1 fruit fly cellular context compared by ENCODE assay signal in genomic region chr3R:17401289-17401752, dm6.
TF ChIP-seq lines count a peak whose summit lies in the region.

No protein-coding gene starts in this region.

TF ChIP-seq in whole organism, embryonic, 481 proteins besides CTCF, POLR2A, EP300 and RAD21 (continued from another document and continues in another):
- TF ChIP-seq al (GFP tag; IDR thresholded peaks at IDR 0.05; lab: Robert Waterston, UW): peak; percentile 62; the same call in 1 of the 2 replicates
- peak; percentile 3 for TF ChIP-seq BtbVII (GFP tag; optimal IDR thresholded peaks at IDR 0.05; lab: Kevin White, UChicago)
- TF ChIP-seq HLH54F (GFP tag; optimal IDR thresholded peaks at IDR 0.05; lab: Kevin White, UChicago): peak; percentile 60
- TF ChIP-seq repo (GFP tag; optimal IDR thresholded peaks at IDR 0.05; lab: Kevin White, UChicago): no peak
- TF ChIP-seq CG10654 (GFP tag; optimal IDR thresholded peaks at IDR 0.05; lab: Kevin White, UChicago): no peak
- peak; percentile 12 for TF ChIP-seq Mad (GFP tag; optimal IDR thresholded peaks at IDR 0.05; lab: Kevin White, UChicago)
- peak in 1 of 2 experiments; percentile 12 for TF ChIP-seq crp (GFP tag; optimal IDR thresholded peaks at IDR 0.05; lab: Kevin White, UChicago)
- TF ChIP-seq exex (tag; optimal IDR thresholded peaks at IDR 0.05; lab: Kevin White, UChicago): peak; percentile 56
- TF ChIP-seq lov (optimal IDR thresholded peaks at IDR 0.05; lab: Kevin White, UChicago): no peak
- TF ChIP-seq lov (GFP tag; IDR thresholded peaks at IDR 0.05; lab: Robert Waterston, UW): no peak
- no peak for TF ChIP-seq Doc2 (GFP tag; IDR thresholded peaks at IDR 0.05; lab: Robert Waterston, UW)
- TF ChIP-seq CG15011 (GFP tag; optimal IDR thresholded peaks at IDR 0.05; lab: Kevin White, UChicago): no peak
- TF ChIP-seq Xrp1 (GFP tag; IDR thresholded peaks at IDR 0.05; lab: Robert Waterston, UW): peak; percentile 17; the same call in 1 of the 2 replicates
- peak; percentile 49 for TF ChIP-seq unpg (GFP tag; optimal IDR thresholded peaks at IDR 0.05; lab: Kevin White, UChicago)
- TF ChIP-seq Med (GFP tag; lab: Kevin White, UChicago): peak; percentile 83
- TF ChIP-seq CG17328 (GFP tag; IDR thresholded peaks at IDR 0.05; lab: Robert Waterston, UW): 0 out of 2 replicates have a peak, but pooled peaks have one; percentile 22
- TF ChIP-seq ewg (GFP tag; optimal IDR thresholded peaks at IDR 0.05; lab: Kevin White, UChicago): peak; percentile 16
- 0 out of 2 replicates have a peak, but pooled peaks have one; percentile 29 for TF ChIP-seq E2f1 (GFP tag; IDR thresholded peaks at IDR 0.05; lab: Robert Waterston, UW)
- peak; percentile 17 for TF ChIP-seq Sox100B (GFP tag; optimal IDR thresholded peaks at IDR 0.05; lab: Kevin White, UChicago)
- peak; percentile 89 for TF ChIP-seq amos (GFP tag; IDR thresholded peaks at IDR 0.05; lab: Robert Waterston, UW; ENCODE audit: partially characterized antibody)
- TF ChIP-seq ranshi (GFP tag; IDR thresholded peaks at IDR 0.05; lab: Robert Waterston, UW): peak; percentile 62
- peak; percentile 54 for TF ChIP-seq shn (GFP tag; optimal IDR thresholded peaks at IDR 0.05; lab: Kevin White, UChicago)
- TF ChIP-seq Deaf1 (tag; optimal IDR thresholded peaks at IDR 0.05; lab: Kevin White, UChicago): peak; percentile 2
- peak; percentile 53 for TF ChIP-seq Hr3 (GFP tag; optimal IDR thresholded peaks at IDR 0.05; lab: Kevin White, UChicago)
- no peak for TF ChIP-seq MTF-1 (GFP tag; optimal IDR thresholded peaks at IDR 0.05; lab: Kevin White, UChicago; ENCODE audit: borderline replicate concordance)
- peak; percentile 72 for TF ChIP-seq vnd (GFP tag; IDR thresholded peaks at IDR 0.05; lab: Robert Waterston, UW; ENCODE audit: partially characterized antibody)
- no peak for TF ChIP-seq ac (GFP tag; optimal IDR thresholded peaks at IDR 0.05; lab: Kevin White, UChicago)
- TF ChIP-seq Ptx1 (GFP tag; IDR thresholded peaks at IDR 0.05; lab: Robert Waterston, UW): peak; percentile 47; the same call in 1 of the 2 replicates
- peak; percentile 17 for TF ChIP-seq CG12104 (GFP tag; optimal IDR thresholded peaks at IDR 0.05; lab: Kevin White, UChicago)
- TF ChIP-seq cwo (GFP tag; optimal IDR thresholded peaks at IDR 0.05; lab: Kevin White, UChicago): no peak
- TF ChIP-seq cato (GFP tag; optimal IDR thresholded peaks at IDR 0.05; lab: Kevin White, UChicago; ENCODE audit: borderline replicate concordance): peak; percentile 6
- TF ChIP-seq sisA (GFP tag; IDR thresholded peaks at IDR 0.05; lab: Robert Waterston, UW): no peak
- peak; percentile 86 for TF ChIP-seq CG13287 (GFP tag; IDR thresholded peaks at IDR 0.05; lab: Robert Waterston, UW; ENCODE audit: partially characterized antibody)
- TF ChIP-seq schlank (tag; optimal IDR thresholded peaks at IDR 0.05; lab: Kevin White, UChicago): peak; percentile 13
- peak; percentile 43 for TF ChIP-seq CG10209 (GFP tag; optimal IDR thresholded peaks at IDR 0.05; lab: Kevin White, UChicago)
- TF ChIP-seq sr (GFP tag; IDR thresholded peaks at IDR 0.05; lab: Robert Waterston, UW): no peak
- TF ChIP-seq CG1602 (GFP tag; optimal IDR thresholded peaks at IDR 0.05; lab: Kevin White, UChicago): peak; percentile 22
- no peak for TF ChIP-seq CG10565 (GFP tag; optimal IDR thresholded peaks at IDR 0.05; lab: Kevin White, UChicago)
- peak; percentile 81 for TF ChIP-seq stwl (tag; optimal IDR thresholded peaks at IDR 0.05; lab: Kevin White, UChicago)
- no peak for TF ChIP-seq dan (GFP tag; IDR thresholded peaks at IDR 0.05; lab: Robert Waterston, UW)
- peak; percentile 62 for TF ChIP-seq Sox102F (GFP tag; optimal IDR thresholded peaks at IDR 0.05; lab: Kevin White, UChicago)
- no peak for TF ChIP-seq hkb (optimal IDR thresholded peaks at IDR 0.05; lab: Kevin White, UChicago)
- 0 out of 2 replicates have a peak, but pooled peaks have one; percentile 36 for TF ChIP-seq hkb (GFP tag; IDR thresholded peaks at IDR 0.05; lab: Robert Waterston, UW)
- peak; percentile 67 for TF ChIP-seq slbo (GFP tag; IDR thresholded peaks at IDR 0.05; lab: Robert Waterston, UW)
- TF ChIP-seq tgo (GFP tag; IDR thresholded peaks at IDR 0.05; lab: Robert Waterston, UW): peak; percentile 40; the same call in 1 of the 3 replicates
- TF ChIP-seq CG3163 (GFP tag; optimal IDR thresholded peaks at IDR 0.05; lab: Kevin White, UChicago): peak; percentile 36
- TF ChIP-seq tna (GFP tag; IDR thresholded peaks at IDR 0.05; lab: Robert Waterston, UW; ENCODE audit: partially characterized antibody): peak; percentile 77
- TF ChIP-seq CG11696 (GFP tag; IDR thresholded peaks at IDR 0.05; lab: Robert Waterston, UW): no peak
- TF ChIP-seq h (optimal IDR thresholded peaks at IDR 0.05; lab: Kevin White, UChicago): no peak
- no peak for TF ChIP-seq Jarid2 (GFP tag; optimal IDR thresholded peaks at IDR 0.05; lab: Kevin White, UChicago)
- TF ChIP-seq pfk (GFP tag; optimal IDR thresholded peaks at IDR 0.05; lab: Kevin White, UChicago): no peak
- peak; percentile 2 for TF ChIP-seq D19A (tag; optimal IDR thresholded peaks at IDR 0.05; lab: Kevin White, UChicago)
- TF ChIP-seq jigr1 (GFP tag; IDR thresholded peaks at IDR 0.05; lab: Robert Waterston, UW): no peak
- peak; percentile 14 for TF ChIP-seq CG12744 (GFP tag; optimal IDR thresholded peaks at IDR 0.05; lab: Kevin White, UChicago)
- peak; percentile 69 for TF ChIP-seq NfI (GFP tag; optimal IDR thresholded peaks at IDR 0.05; lab: Kevin White, UChicago)
- peak; percentile 28 for TF ChIP-seq scrt (GFP tag; optimal IDR thresholded peaks at IDR 0.05; lab: Kevin White, UChicago)
- no peak for TF ChIP-seq HmgD (GFP tag; optimal IDR thresholded peaks at IDR 0.05; lab: Kevin White, UChicago)
- TF ChIP-seq Nf-YC (tag; optimal IDR thresholded peaks at IDR 0.05; lab: Kevin White, UChicago): peak; percentile 50
- TF ChIP-seq CG11093 (GFP tag; IDR thresholded peaks at IDR 0.05; lab: Robert Waterston, UW): no peak
- TF ChIP-seq eyg (GFP tag; optimal IDR thresholded peaks at IDR 0.05; lab: Kevin White, UChicago): peak; percentile 20
- TF ChIP-seq Lhr (GFP tag; optimal IDR thresholded peaks at IDR 0.05; lab: Kevin White, UChicago): peak; percentile 61
- peak; percentile 80 for TF ChIP-seq vvl (GFP tag; IDR thresholded peaks at IDR 0.05; lab: Robert Waterston, UW)
- TF ChIP-seq sug (tag; optimal IDR thresholded peaks at IDR 0.05; lab: Kevin White, UChicago): peak; percentile 52
- peak; percentile 24 for TF ChIP-seq sd (tag; optimal IDR thresholded peaks at IDR 0.05; lab: Kevin White, UChicago)
- TF ChIP-seq fd3F (GFP tag; optimal IDR thresholded peaks at IDR 0.05; lab: Kevin White, UChicago): peak; percentile 53
- TF ChIP-seq CG12942 (GFP tag; optimal IDR thresholded peaks at IDR 0.05; lab: Kevin White, UChicago): peak; percentile 57
- TF ChIP-seq Scr (GFP tag; IDR thresholded peaks at IDR 0.05; lab: Robert Waterston, UW; ENCODE audit: partially characterized antibody): peak; percentile 84
- 0 out of 3 replicates have a peak, but pooled peaks have one; percentile 44 for TF ChIP-seq CG11695 (GFP tag; IDR thresholded peaks at IDR 0.05; lab: Robert Waterston, UW)
- no peak for TF ChIP-seq CG6765 (GFP tag; optimal IDR thresholded peaks at IDR 0.05; lab: Kevin White, UChicago)
- no peak for TF ChIP-seq Atf3 (GFP tag; optimal IDR thresholded peaks at IDR 0.05; lab: Kevin White, UChicago)
- TF ChIP-seq Nf-YA (GFP tag; IDR thresholded peaks at IDR 0.05; lab: Robert Waterston, UW): 0 out of 2 replicates have a peak, but pooled peaks have one; percentile 28
- TF ChIP-seq danr (GFP tag; IDR thresholded peaks at IDR 0.05; lab: Robert Waterston, UW): no peak
- peak; percentile 79 for TF ChIP-seq CG4617 (GFP tag; optimal IDR thresholded peaks at IDR 0.05; lab: Kevin White, UChicago; ENCODE audit: borderline replicate concordance)
- peak; percentile 48 for TF ChIP-seq CG9609 (GFP tag; optimal IDR thresholded peaks at IDR 0.05; lab: Kevin White, UChicago)
- TF ChIP-seq NFAT (GFP tag; IDR thresholded peaks at IDR 0.05; lab: Robert Waterston, UW): peak; percentile 43; the same call in 1 of the 2 replicates
- peak; percentile 16 for TF ChIP-seq crc (GFP tag; optimal IDR thresholded peaks at IDR 0.05; lab: Kevin White, UChicago)
- TF ChIP-seq CG17385 (GFP tag; optimal IDR thresholded peaks at IDR 0.05; lab: Kevin White, UChicago): peak; percentile 60
- TF ChIP-seq ken (GFP tag; IDR thresholded peaks at IDR 0.05; lab: Robert Waterston, UW): no peak
- TF ChIP-seq CG2202 (tag; optimal IDR thresholded peaks at IDR 0.05; lab: Kevin White, UChicago): no peak
- no peak for TF ChIP-seq sc (optimal IDR thresholded peaks at IDR 0.05; lab: Kevin White, UChicago)
- TF ChIP-seq sc (GFP tag; optimal IDR thresholded peaks at IDR 0.05; lab: Kevin White, UChicago): no peak
- peak; percentile 73; the same call in 2 of the 3 replicates for TF ChIP-seq CG7963 (GFP tag; IDR thresholded peaks at IDR 0.05; lab: Robert Waterston, UW; ENCODE audit: partially characterized antibody)
- TF ChIP-seq mld (GFP tag; IDR thresholded peaks at IDR 0.05; lab: Robert Waterston, UW; ENCODE audit: partially characterized antibody): 0 out of 3 replicates have a peak, but pooled peaks have one; percentile 41
- no peak for TF ChIP-seq CG7928 (GFP tag; optimal IDR thresholded peaks at IDR 0.05; lab: Kevin White, UChicago)
- TF ChIP-seq CG7556 (GFP tag; optimal IDR thresholded peaks at IDR 0.05; lab: Kevin White, UChicago): peak; percentile 13
- TF ChIP-seq CG16813 (GFP tag; IDR thresholded peaks at IDR 0.05; lab: Robert Waterston, UW; ENCODE audit: partially characterized antibody): peak; percentile 80
- no peak for TF ChIP-seq ftz-f1 (GFP tag; optimal IDR thresholded peaks at IDR 0.05; lab: Kevin White, UChicago)
- TF ChIP-seq CG9932 (GFP tag; IDR thresholded peaks at IDR 0.05; lab: Robert Waterston, UW): peak; percentile 78
- peak; percentile 72; the same call in 1 of the 2 replicates for TF ChIP-seq hbn (GFP tag; IDR thresholded peaks at IDR 0.05; lab: Robert Waterston, UW; ENCODE audit: partially characterized antibody)
- TF ChIP-seq B-H1 (GFP tag; IDR thresholded peaks at IDR 0.05; lab: Robert Waterston, UW): peak; percentile 44
- TF ChIP-seq MBD-R2 (GFP tag; IDR thresholded peaks at IDR 0.05; lab: Robert Waterston, UW): peak; percentile 65
- no peak for TF ChIP-seq gcm2 (GFP tag; optimal IDR thresholded peaks at IDR 0.05; lab: Kevin White, UChicago)
- TF ChIP-seq cas (GFP tag; IDR thresholded peaks at IDR 0.05; lab: Robert Waterston, UW): 0 out of 2 replicates have a peak, but pooled peaks have one; percentile 31
- TF ChIP-seq Poxn (GFP tag; IDR thresholded peaks at IDR 0.05; lab: Robert Waterston, UW): no peak
- peak; percentile 16 for TF ChIP-seq CG10267 (tag; optimal IDR thresholded peaks at IDR 0.05; lab: Kevin White, UChicago)
- TF ChIP-seq CG17802 (tag; optimal IDR thresholded peaks at IDR 0.05; lab: Kevin White, UChicago): peak; percentile 66
- TF ChIP-seq tx (GFP tag; optimal IDR thresholded peaks at IDR 0.05; lab: Kevin White, UChicago): peak; percentile 44
- TF ChIP-seq CG1792 (GFP tag; optimal IDR thresholded peaks at IDR 0.05; lab: Kevin White, UChicago): no peak
- TF ChIP-seq CG13296 (GFP tag; optimal IDR thresholded peaks at IDR 0.05; lab: Kevin White, UChicago): peak; percentile 14
- TF ChIP-seq CG4854 (GFP tag; optimal IDR thresholded peaks at IDR 0.05; lab: Kevin White, UChicago): no peak
- TF ChIP-seq CG7745 (tag; optimal IDR thresholded peaks at IDR 0.05; lab: Kevin White, UChicago): no peak
- no peak for TF ChIP-seq Oaz (GFP tag; IDR thresholded peaks at IDR 0.05; lab: Robert Waterston, UW)
- TF ChIP-seq CG2889 (GFP tag; IDR thresholded peaks at IDR 0.05; lab: Robert Waterston, UW): no peak
- TF ChIP-seq CG6791 (GFP tag; IDR thresholded peaks at IDR 0.05; lab: Robert Waterston, UW; ENCODE audit: partially characterized antibody): peak; percentile 85
- TF ChIP-seq row (GFP tag; IDR thresholded peaks at IDR 0.05; lab: Robert Waterston, UW): peak; percentile 82
- peak; percentile 89 for TF ChIP-seq sens (GFP tag; lab: Kevin White, UChicago)
- peak; percentile 51 for TF ChIP-seq gro (GFP tag; optimal IDR thresholded peaks at IDR 0.05; lab: Kevin White, UChicago)
- TF ChIP-seq fd102C (GFP tag; optimal IDR thresholded peaks at IDR 0.05; lab: Kevin White, UChicago): no peak
- TF ChIP-seq YL-1 (GFP tag; optimal IDR thresholded peaks at IDR 0.05; lab: Kevin White, UChicago): peak; percentile 62
- TF ChIP-seq Dek (tag; optimal IDR thresholded peaks at IDR 0.05; lab: Kevin White, UChicago): peak; percentile 75
- 0 out of 3 replicates have a peak, but pooled peaks have one; percentile 32 for TF ChIP-seq CG34422 (GFP tag; IDR thresholded peaks at IDR 0.05; lab: Robert Waterston, UW)
- no peak for TF ChIP-seq kni (GFP tag; optimal IDR thresholded peaks at IDR 0.05; lab: Kevin White, UChicago)
- no peak for TF ChIP-seq Adf1 (GFP tag; IDR thresholded peaks at IDR 0.05; lab: Robert Waterston, UW)
- peak; percentile 15 for TF ChIP-seq dmrt11E (tag; optimal IDR thresholded peaks at IDR 0.05; lab: Kevin White, UChicago)
- TF ChIP-seq Hr78 (GFP tag; optimal IDR thresholded peaks at IDR 0.05; lab: Kevin White, UChicago): no peak
- no peak for TF ChIP-seq en (GFP tag; optimal IDR thresholded peaks at IDR 0.05; lab: Kevin White, UChicago)
- no peak for TF ChIP-seq Taf1 (GFP tag; IDR thresholded peaks at IDR 0.05; lab: Robert Waterston, UW)
- TF ChIP-seq CG17359 (tag; optimal IDR thresholded peaks at IDR 0.05; lab: Kevin White, UChicago): no peak
- peak; percentile 90 for TF ChIP-seq BEAF-32 (GFP tag; optimal IDR thresholded peaks at IDR 0.05; lab: Kevin White, UChicago)
- peak; percentile 51; the same call in 2 of the 3 replicates for TF ChIP-seq so (GFP tag; IDR thresholded peaks at IDR 0.05; lab: Robert Waterston, UW)
- TF ChIP-seq Pdp1 (GFP tag; optimal IDR thresholded peaks at IDR 0.05; lab: Kevin White, UChicago): peak; percentile 61 to 85
- TF ChIP-seq CG33557 (GFP tag; optimal IDR thresholded peaks at IDR 0.05; lab: Kevin White, UChicago): no peak
- TF ChIP-seq Aef1 (GFP tag; IDR thresholded peaks at IDR 0.05; lab: Robert Waterston, UW): 0 out of 3 replicates have a peak, but pooled peaks have one; percentile 27
- peak; percentile 57 for TF ChIP-seq Dp (GFP tag; optimal IDR thresholded peaks at IDR 0.05; lab: Kevin White, UChicago)
- no peak for TF ChIP-seq Eip74EF (GFP tag; optimal IDR thresholded peaks at IDR 0.05; lab: Kevin White, UChicago)
- no peak for TF ChIP-seq CG6689 (GFP tag; IDR thresholded peaks at IDR 0.05; lab: Robert Waterston, UW)
- peak; percentile 86 for TF ChIP-seq knrl (GFP tag; IDR thresholded peaks at IDR 0.05; lab: Robert Waterston, UW; ENCODE audit: partially characterized antibody)
- no peak for TF ChIP-seq CG10543 (GFP tag; optimal IDR thresholded peaks at IDR 0.05; lab: Kevin White, UChicago)
- TF ChIP-seq CG12236 (GFP tag; optimal IDR thresholded peaks at IDR 0.05; lab: Kevin White, UChicago): peak; percentile 8
